Fruit fly (Drosophila melanogaster): ENCODE data around the gene CG12075.

- TF ChIP-seq bab1 (GFP tag; optimal IDR thresholded peaks at IDR 0.05) (no peak), CG7101 (tag; optimal IDR thresholded peaks at IDR 0.05) (no peak), CG1620 (GFP tag; optimal IDR thresholded peaks at IDR 0.05) (no peak), CG5204 (GFP tag; optimal IDR thresholded peaks at IDR 0.05) (no peak), CG33017 (tag; optimal IDR thresholded peaks at IDR 0.05) (no peak), toe (GFP tag; optimal IDR thresholded peaks at IDR 0.05) (no peak), cic (GFP tag; optimal IDR thresholded peaks at IDR 0.05) (no peak), cnc (optimal IDR thresholded peaks at IDR 0.05) (no peak), CG14711 (tag; optimal IDR thresholded peaks at IDR 0.05) (no peak), kay (GFP tag; ENCODE audit: borderline replicate concordance) (no peak), CG12768 (GFP tag; optimal IDR thresholded peaks at IDR 0.05) (no peak), pad (GFP tag; optimal IDR thresholded peaks at IDR 0.05) (no peak), Clk (GFP tag; optimal IDR thresholded peaks at IDR 0.05) (no peak), CG7045 (GFP tag; optimal IDR thresholded peaks at IDR 0.05) (no peak)
Observed at dm6 chrX:8839370-8839769, 1.2 kb downstream of the CG12075 start.
